Worm (Caenorhabditis elegans) whole organism, L4/young adult: ENCODE results near the gene C53A5.13.

Experiments used
- W03F9.2 ChIP-seq: fragments of 150-350 bp; optimal IDR thresholded peaks from 2 replicates; lab custom pipeline; 2014; ENCODE audit warnings: missing biosample characterization, missing genetic modification characterization
- dao-5 ChIP-seq: sonication (generic microtip); optimal IDR thresholded peaks from 2 replicates; lab custom pipeline; 2016; ENCODE audit warnings: missing genotype, missing genetic modification characterization, moderate library complexity, missing compliant biosample characterization
- him-1 ChIP-seq: sonication (generic microtip); optimal IDR thresholded peaks from 2 replicates; lab custom pipeline; 2016; ENCODE audit warnings: missing genotype, missing genetic modification reagents, missing genetic modification characterization, missing compliant biosample characterization

C53A5.13 gene

DNA sequence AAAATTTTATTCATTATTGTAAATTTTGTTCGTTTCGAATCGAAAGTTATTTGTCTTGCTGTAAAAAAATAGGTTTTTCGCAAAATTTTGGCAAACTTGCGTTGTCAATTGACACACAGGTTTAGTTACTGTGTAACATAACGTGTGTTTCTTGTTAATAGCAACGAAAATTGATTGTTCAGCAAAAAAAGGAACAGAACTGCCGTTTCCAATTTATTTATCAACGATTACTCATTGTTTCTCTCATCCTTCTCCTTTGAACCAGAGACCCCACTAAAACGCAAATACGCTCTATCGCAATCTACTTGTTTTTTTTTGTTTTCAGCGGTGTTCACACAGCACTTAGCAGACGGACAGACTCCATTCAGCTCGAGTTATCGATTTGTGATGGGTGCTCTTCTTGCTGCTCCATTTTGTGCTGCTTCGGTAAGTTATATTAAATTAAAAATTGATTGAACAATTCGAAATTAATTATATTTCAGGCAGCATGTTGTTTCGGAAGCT is 51.1 kb downstream of the C53A5.13 start, which contains the start of gene R11H6.2:
Gene R11H6.2, plus strand, starts transcription at position 326 of the 504 bp plus-strand sequence.
- TF ChIP-seq W03F9.2 (tag; lab: Kevin White, UChicago): no peak
- TF ChIP-seq him-1 (tag; lab: Kevin White, UChicago): no peak
- TF ChIP-seq dao-5 (tag; lab: Kevin White, UChicago): no peak

DNA sequence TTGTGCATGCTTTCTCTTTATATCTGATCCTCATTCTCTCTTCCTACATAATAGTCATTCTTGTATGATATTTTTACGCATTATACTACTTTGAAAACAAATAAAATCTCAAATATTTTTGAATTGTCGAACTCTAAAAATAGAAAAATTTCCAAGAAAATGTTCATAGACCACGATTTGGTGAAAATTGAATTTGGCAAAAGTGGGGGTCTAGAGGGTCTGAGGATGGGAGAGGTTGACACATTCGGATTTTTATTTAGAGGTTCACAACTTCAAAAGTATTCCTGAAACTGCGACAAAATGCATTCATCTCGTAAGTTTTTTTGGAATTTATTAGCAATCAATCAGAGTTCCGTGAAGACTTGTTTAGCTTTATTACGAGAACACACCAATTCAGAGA is 53.3 kb downstream of the C53A5.13 start, which contains the start of gene glb-22:
Gene glb-22, plus strand, starts transcription at position 301 of the 400 bp plus-strand sequence.
- TF ChIP-seq W03F9.2 (tag; lab: Kevin White, UChicago) (no peak), dao-5 (tag; lab: Kevin White, UChicago) (no peak), him-1 (tag; lab: Kevin White, UChicago) (no peak)

DNA sequence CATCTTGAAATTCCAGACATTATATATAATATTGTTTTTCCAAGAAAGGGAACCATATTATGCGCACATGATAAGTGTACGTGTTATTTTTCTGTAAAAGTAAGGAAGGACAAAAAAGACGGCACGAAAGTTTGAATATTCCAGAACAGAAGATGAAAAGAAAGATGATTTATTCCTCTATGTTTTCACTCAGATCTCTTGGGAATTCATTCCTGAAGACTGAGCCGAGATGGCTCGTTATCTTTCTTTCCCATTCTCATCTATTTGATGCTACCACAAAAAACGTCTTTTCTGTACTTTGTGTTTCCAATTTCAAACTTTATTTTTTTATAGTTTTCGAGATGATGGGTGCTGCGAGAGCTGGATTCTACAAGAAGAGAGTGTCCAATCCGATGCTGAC is 57.1 kb downstream of the C53A5.13 start:
- TF ChIP-seq him-1 (tag; lab: Kevin White, UChicago): no peak
- TF ChIP-seq dao-5 (tag; lab: Kevin White, UChicago): no peak
- no peak for TF ChIP-seq W03F9.2 (tag; lab: Kevin White, UChicago)
